Worm (Caenorhabditis elegans): ENCODE results near the gene ace-3.

DNA sequence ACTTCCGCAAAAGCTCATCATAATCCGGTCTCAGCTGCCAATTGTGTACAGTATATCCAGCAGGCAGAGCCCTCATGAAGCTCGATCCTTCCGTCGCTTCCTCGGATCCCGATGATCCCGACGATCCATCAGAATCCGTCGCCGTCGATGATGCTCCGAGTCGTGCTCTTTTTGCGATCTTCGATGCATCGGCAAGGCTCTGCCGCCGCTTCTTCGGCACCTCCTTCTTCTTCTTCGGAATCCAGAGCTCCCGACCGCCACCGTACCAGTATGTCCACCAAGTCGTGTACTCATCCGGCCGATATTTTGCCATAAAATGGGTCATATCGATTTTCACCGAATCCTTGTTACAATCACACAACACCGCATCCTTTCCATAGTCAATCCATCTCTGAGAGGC lies 34.5 kb downstream of the ace-3 start:
- no peak for TF ChIP-seq hlh-4 (tag; optimal IDR thresholded peaks at IDR 0.05)
- TF ChIP-seq ceh-63 (GFP tag; optimal IDR thresholded peaks at IDR 0.05), result no peak
- no peak for TF ChIP-seq elt-2 (tag; optimal IDR thresholded peaks at IDR 0.05)
- TF ChIP-seq nhr-237 (tag; optimal IDR thresholded peaks at IDR 0.05), result no peak
- no peak for TF ChIP-seq lsy-2 (tag; optimal IDR thresholded peaks at IDR 0.05)
